Fruit fly (Drosophila melanogaster) whole organism, embryonic: ENCODE results near the gene CG44838.

Source experiments
- Ada2b ChIP-seq: fragments of 200-800 bp; sonication (Bioruptor generic); IDR thresholded peaks from 2 replicates; pipeline ENCODE4 v1.3.6; 2022; ENCODE audit warnings: missing biosample characterization, missing genetic modification characterization
- Aef1 ChIP-seq: fragments of 200-800 bp; sonication (Bioruptor generic); IDR thresholded peaks from 3 replicates; pipeline ENCODE4 v1.3.6; 2022; ENCODE audit warnings: missing biosample characterization, missing genetic modification characterization
- Atf3 ChIP-seq: fragments of 200-800 bp; sonication (Bioruptor generic); optimal IDR thresholded peaks from 3 replicates; lab custom pipeline; 2016; ENCODE audit warnings: missing biosample characterization, missing genetic modification characterization
- CG10431 ChIP-seq: fragments of 200-800 bp; sonication (Bioruptor generic); optimal IDR thresholded peaks from 3 replicates; lab custom pipeline; 2018; ENCODE audit warnings: missing biosample characterization, mild to moderate bottlenecking, missing genetic modification characterization
- CG11398 ChIP-seq: fragments of 200-800 bp; sonication (Bioruptor generic); optimal IDR thresholded peaks from 2 replicates; lab custom pipeline; 2016; ENCODE audit warnings: missing biosample characterization, missing genetic modification characterization
- CG11695 ChIP-seq: fragments of 200-800 bp; sonication (Bioruptor generic); IDR thresholded peaks from 3 replicates; pipeline ENCODE4 v1.3.6; 2022; ENCODE audit warnings: missing biosample characterization, missing genetic modification characterization
- CG13624 ChIP-seq: fragments of 200-800 bp; sonication (Bioruptor generic); optimal IDR thresholded peaks from 2 replicates; lab custom pipeline; 2016; ENCODE audit warnings: missing biosample characterization, missing genetic modification characterization
- CG13894 ChIP-seq: fragments of 200-800 bp; sonication (Bioruptor generic); optimal IDR thresholded peaks from 3 replicates; lab custom pipeline; 2018; ENCODE audit warnings: missing biosample characterization, mild to moderate bottlenecking, missing genetic modification characterization, moderate library complexity
- CG14014 ChIP-seq: fragments of 200-800 bp; sonication (Bioruptor generic); IDR thresholded peaks from 2 replicates; pipeline ENCODE4 v1.3.6; 2022; ENCODE audit warnings: missing biosample characterization, missing genetic modification characterization
- CG15479 ChIP-seq: fragments of 200-800 bp; sonication (Bioruptor generic); optimal IDR thresholded peaks from 3 replicates; lab custom pipeline; 2019; ENCODE audit warnings: missing biosample characterization, mild to moderate bottlenecking, missing genetic modification characterization, moderate library complexity
- CG16779 ChIP-seq: fragments of 200-800 bp; sonication (Bioruptor generic); IDR thresholded peaks from 2 replicates; pipeline ENCODE4 v1.3.6; 2022; ENCODE audit warnings: missing biosample characterization, missing genetic modification characterization
- CG1792 ChIP-seq: fragments of 200-800 bp; sonication (Bioruptor generic); optimal IDR thresholded peaks from 2 replicates; lab custom pipeline; 2016; ENCODE audit warnings: missing biosample characterization, missing genetic modification characterization
- CG3163 ChIP-seq: fragments of 200-800 bp; sonication (Bioruptor generic); optimal IDR thresholded peaks from 3 replicates; lab custom pipeline; 2016; ENCODE audit warnings: missing biosample characterization, missing genetic modification characterization
- CG3847 ChIP-seq: fragments of 200-800 bp; sonication (Bioruptor generic); IDR thresholded peaks from 2 replicates; pipeline ENCODE4 v1.3.6; 2022; ENCODE audit warnings: missing biosample characterization, missing genetic modification characterization
- CG42726 ChIP-seq: fragments of 200-800 bp; sonication (Bioruptor generic); IDR thresholded peaks from 2 replicates; pipeline ENCODE4 v1.3.6; 2022; ENCODE audit warnings: missing biosample characterization, missing genetic modification characterization; ENCODE audit not compliant: partially characterized antibody
- CG6654 ChIP-seq: fragments of 200-800 bp; sonication (Bioruptor generic); optimal IDR thresholded peaks from 2 replicates; lab custom pipeline; 2017; ENCODE audit warnings: missing biosample characterization, mild to moderate bottlenecking, missing genetic modification characterization
- CG6854 ChIP-seq: fragments of 200-800 bp; sonication (Bioruptor generic); optimal IDR thresholded peaks from 3 replicates; lab custom pipeline; 2017; ENCODE audit warnings: missing biosample characterization, mild to moderate bottlenecking, missing genetic modification characterization
- CG8478 ChIP-seq: fragments of >200 bp; optimal IDR thresholded peaks from 2 replicates; lab custom pipeline; 2018
- CHES-1-like ChIP-seq: fragments of 200-800 bp; sonication (Bioruptor generic); optimal IDR thresholded peaks from 2 replicates; lab custom pipeline; 2016; ENCODE audit warnings: missing biosample characterization, missing genetic modification characterization
- Dref ChIP-seq: fragments of 200-800 bp; sonication (Bioruptor generic); IDR thresholded peaks from 2 replicates; pipeline ENCODE4 v1.3.6; 2022; ENCODE audit warnings: missing biosample characterization, missing genetic modification characterization
- HmgD ChIP-seq: fragments of 200-800 bp; sonication (Bioruptor generic); optimal IDR thresholded peaks from 3 replicates; lab custom pipeline; 2016; ENCODE audit warnings: missing biosample characterization, missing genetic modification characterization
- Hr39 ChIP-seq: fragments of >200 bp; optimal IDR thresholded peaks from 2 replicates; lab custom pipeline; 2017
- Lim3 ChIP-seq: fragments of 200-800 bp; sonication (Bioruptor generic); IDR thresholded peaks from 2 replicates; pipeline ENCODE4 v1.3.6; 2022; ENCODE audit warnings: missing biosample characterization, missing genetic modification characterization
- Nf-YC ChIP-seq: fragments of 200-800 bp; optimal IDR thresholded peaks from 3 replicates; lab custom pipeline; 2019; ENCODE audit warnings: missing biosample characterization, mild to moderate bottlenecking, missing genetic modification characterization, moderate library complexity
- Oli ChIP-seq: fragments of 200-800 bp; sonication (Bioruptor generic); optimal IDR thresholded peaks from 2 replicates; lab custom pipeline; 2018; ENCODE audit warnings: missing biosample characterization, mild to moderate bottlenecking, missing genetic modification characterization, moderate library complexity
- Usf ChIP-seq: fragments of 200-800 bp; sonication (Bioruptor generic); optimal IDR thresholded peaks from 2 replicates; lab custom pipeline; 2017; ENCODE audit warnings: missing genotype, missing biosample characterization, missing genetic modification characterization
- YL-1 ChIP-seq: fragments of 200-800 bp; sonication (Bioruptor generic); optimal IDR thresholded peaks from 3 replicates; lab custom pipeline; 2017; ENCODE audit warnings: missing biosample characterization, mild to moderate bottlenecking, missing genetic modification characterization
- abd-A ChIP-seq: fragments of 200-800 bp; sonication (Bioruptor generic); optimal IDR thresholded peaks from 3 replicates; lab custom pipeline; 2019; ENCODE audit warnings: missing biosample characterization, mild to moderate bottlenecking, missing genetic modification characterization, moderate library complexity
- aop ChIP-seq: fragments of 200-800 bp; sonication (Bioruptor generic); IDR thresholded peaks from 2 replicates; pipeline ENCODE4 v1.3.6; 2022; ENCODE audit warnings: missing biosample characterization, missing genetic modification characterization
- ara ChIP-seq: fragments of 200-800 bp; sonication (Bioruptor generic); IDR thresholded peaks from 2 replicates; pipeline ENCODE4 v1.3.6; 2022; ENCODE audit warnings: missing biosample characterization, missing genetic modification characterization
- corto ChIP-seq: fragments of 200-800 bp; sonication (Bioruptor generic); optimal IDR thresholded peaks from 2 replicates; lab custom pipeline; 2016; ENCODE audit warnings: missing biosample characterization, mild to moderate bottlenecking, missing genetic modification characterization, moderate library complexity
- dmrt99B ChIP-seq: fragments of 200-800 bp; sonication (Bioruptor generic); optimal IDR thresholded peaks from 2 replicates; lab custom pipeline; 2018; ENCODE audit warnings: missing biosample characterization, mild to moderate bottlenecking, missing genetic modification characterization, moderate library complexity
- exex ChIP-seq: fragments of 200-800 bp; sonication (Bioruptor generic); optimal IDR thresholded peaks from 4 replicates; lab custom pipeline; 2018; ENCODE audit warnings: missing biosample characterization, mild to moderate bottlenecking, missing genetic modification characterization, moderate library complexity
- gcm ChIP-seq: fragments of 200-800 bp; sonication (Bioruptor generic); optimal IDR thresholded peaks from 2 replicates; lab custom pipeline; 2019; ENCODE audit warnings: missing biosample characterization, mild to moderate bottlenecking, missing genetic modification characterization, moderate library complexity
- gsb-n ChIP-seq: fragments of 200-800 bp; sonication (Bioruptor generic); optimal IDR thresholded peaks from 3 replicates; lab custom pipeline; 2018; ENCODE audit warnings: missing biosample characterization, mild to moderate bottlenecking, missing genetic modification characterization
- hkb ChIP-seq, 2 experiments: fragments of 200-800 bp in 1 of 2; fragments of >200 bp in 1 of 2; sonication (Bioruptor generic) in 1 of 2; IDR thresholded peaks in 1 of 2; optimal IDR thresholded peaks in 1 of 2; 2 replicates each; pipeline versions ENCODE4 v1.3.6 to Lab custom; 2017 to 2022; ENCODE audit warnings: missing biosample characterization in 1 of 2, missing genetic modification characterization in 1 of 2
- klu ChIP-seq: fragments of 200-800 bp; sonication (Bioruptor generic); IDR thresholded peaks from 2 replicates; pipeline ENCODE4 v1.3.6; 2022; ENCODE audit warnings: missing biosample characterization, missing genetic modification characterization
- maf-S ChIP-seq: fragments of 200-800 bp; sonication (Bioruptor generic); optimal IDR thresholded peaks from 2 replicates; lab custom pipeline; 2016; ENCODE audit warnings: missing biosample characterization, missing genetic modification characterization
- nmo ChIP-seq: fragments of 200-800 bp; sonication (Bioruptor generic); optimal IDR thresholded peaks from 2 replicates; lab custom pipeline; 2018; ENCODE audit warnings: missing biosample characterization, mild to moderate bottlenecking, missing genetic modification characterization, moderate library complexity
- nom ChIP-seq: fragments of 200-800 bp; sonication (Bioruptor generic); optimal IDR thresholded peaks from 2 replicates; lab custom pipeline; 2017; ENCODE audit warnings: missing biosample characterization, missing genetic modification characterization, mild to moderate bottlenecking, moderate library complexity, missing genetic modification reagents
- odd ChIP-seq: fragments of 200-800 bp; sonication (Bioruptor generic); optimal IDR thresholded peaks from 2 replicates; lab custom pipeline; 2017; ENCODE audit warnings: missing biosample characterization, mild to moderate bottlenecking, missing genetic modification characterization
- pan ChIP-seq, 4 experiments: fragments of >200 bp in 3 of 4; fragments of 200-800 bp in 1 of 4; sonication (Bioruptor generic) in 1 of 4; optimal IDR thresholded peaks in 3 of 4; IDR thresholded peaks in 1 of 4; 2 replicates each; pipeline versions ENCODE4 v1.3.6 to Lab custom; 2017 to 2022; ENCODE audit warnings: missing biosample characterization in 2 of 4, missing genetic modification characterization in 2 of 4, mixed read lengths in 1 of 4
- pita ChIP-seq: fragments of 200-800 bp; sonication (Bioruptor generic); optimal IDR thresholded peaks from 2 replicates; lab custom pipeline; 2017; ENCODE audit warnings: missing biosample characterization, mild to moderate bottlenecking, missing genetic modification characterization
- prd ChIP-seq, 3 experiments: fragments of >200 bp in 2 of 3; fragments of 200-800 bp in 1 of 3; sonication (Bioruptor generic) in 1 of 3; optimal IDR thresholded peaks in 2 of 3; IDR thresholded peaks in 1 of 3; 2 replicates in 2 of 3; 3 replicates in 1 of 3; pipeline versions ENCODE4 v1.3.6 to Lab custom; 2017 to 2022; ENCODE audit warnings: missing biosample characterization in 1 of 3, missing genetic modification characterization in 1 of 3
- pros ChIP-seq: fragments of 200-800 bp; sonication (Bioruptor generic); optimal IDR thresholded peaks from 3 replicates; lab custom pipeline; 2019; ENCODE audit warnings: missing biosample characterization, mild to moderate bottlenecking, missing genetic modification characterization, moderate library complexity
- ranshi ChIP-seq: fragments of 200-800 bp; sonication (Bioruptor generic); IDR thresholded peaks from 2 replicates; pipeline ENCODE4 v1.3.6; 2022; ENCODE audit warnings: missing biosample characterization, missing genetic modification characterization
- salm ChIP-seq: fragments of 200-800 bp; sonication (Bioruptor generic); optimal IDR thresholded peaks from 2 replicates; lab custom pipeline; 2018; ENCODE audit warnings: missing biosample characterization, mild to moderate bottlenecking, missing genetic modification characterization
- sens ChIP-seq: fragments of 200-800 bp; sonication (Bioruptor generic); peaks from one replicate; lab custom pipeline; 2016; ENCODE audit warnings: missing biosample characterization, missing genetic modification characterization
- tgo ChIP-seq: fragments of 200-800 bp; sonication (Bioruptor generic); IDR thresholded peaks from 3 replicates; pipeline ENCODE4 v1.3.6; 2022; ENCODE audit warnings: missing biosample characterization, missing genetic modification characterization
- wor ChIP-seq: fragments of 200-800 bp; sonication (Bioruptor generic); IDR thresholded peaks from 2 replicates; pipeline ENCODE4 v1.3.6; 2022; ENCODE audit warnings: missing biosample characterization, missing genetic modification characterization

Gene CG44838

DNA sequence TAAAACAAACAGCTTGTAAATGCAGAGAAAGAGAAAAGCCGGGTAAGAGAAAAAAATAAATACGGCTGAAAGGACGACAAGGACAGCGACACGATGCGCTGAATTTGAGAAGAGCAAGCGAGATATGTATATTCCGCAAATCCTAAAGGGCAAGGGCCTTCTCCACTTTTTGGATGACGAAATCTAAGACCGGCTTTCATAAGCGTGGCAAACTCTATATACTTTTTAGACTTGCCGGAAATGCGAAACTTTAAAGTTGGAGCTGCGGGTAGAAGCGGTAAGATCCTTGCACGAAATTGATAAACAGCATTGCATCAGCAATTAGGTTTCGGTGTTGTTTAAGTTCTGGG is 44.8 kb downstream of the CG44838 start (continued):
- TF ChIP-seq CG13894 (tag; lab: Kevin White, UChicago) (peak; percentile 29), aop (GFP tag; lab: Robert Waterston, UW) (no peak), odd (no peak), gsb-n (tag; lab: Kevin White, UChicago) (no peak), pita (GFP tag; lab: Kevin White, UChicago) (no peak), Lim3 (GFP tag; lab: Robert Waterston, UW) (no peak), CG6654 (GFP tag; lab: Kevin White, UChicago) (no peak), Aef1 (GFP tag; lab: Robert Waterston, UW) (no peak), prd (optimal IDR thresholded peaks at IDR 0.05; lab: Kevin White, UChicago) (no peak), prd (GFP tag; IDR thresholded peaks at IDR 0.05; lab: Robert Waterston, UW) (no peak), CG6854 (GFP tag; lab: Kevin White, UChicago) (no peak), Ada2b (GFP tag; lab: Robert Waterston, UW) (no peak), Hr39 (no peak), ranshi (no peak), CG11398 (GFP tag; lab: Kevin White, UChicago) (no peak), CG14014 (GFP tag; lab: Robert Waterston, UW) (no peak), gcm (GFP tag; lab: Kevin White, UChicago) (no peak), sens (GFP tag; lab: Kevin White, UChicago) (peak; percentile 26), Atf3 (no peak), Nf-YC (tag; lab: Kevin White, UChicago) (no peak), pan (optimal IDR thresholded peaks at IDR 0.05; lab: Kevin White, UChicago) (no peak), pan (GFP tag; optimal IDR thresholded peaks at IDR 0.05 in 1 of 2, IDR thresholded peaks at IDR 0.05 in 1 of 2) (no peak), ara (GFP tag; lab: Robert Waterston, UW) (no peak), Usf (GFP tag; lab: Kevin White, UChicago) (no peak), pros (GFP tag; lab: Kevin White, UChicago) (no peak), wor (GFP tag; lab: Robert Waterston, UW) (no peak), HmgD (GFP tag; lab: Kevin White, UChicago) (no peak), maf-S (no peak), CG3163 (GFP tag; lab: Kevin White, UChicago) (peak; percentile 83)
- TF ChIP-seq, all 482 proteins: peak for 8

DNA sequence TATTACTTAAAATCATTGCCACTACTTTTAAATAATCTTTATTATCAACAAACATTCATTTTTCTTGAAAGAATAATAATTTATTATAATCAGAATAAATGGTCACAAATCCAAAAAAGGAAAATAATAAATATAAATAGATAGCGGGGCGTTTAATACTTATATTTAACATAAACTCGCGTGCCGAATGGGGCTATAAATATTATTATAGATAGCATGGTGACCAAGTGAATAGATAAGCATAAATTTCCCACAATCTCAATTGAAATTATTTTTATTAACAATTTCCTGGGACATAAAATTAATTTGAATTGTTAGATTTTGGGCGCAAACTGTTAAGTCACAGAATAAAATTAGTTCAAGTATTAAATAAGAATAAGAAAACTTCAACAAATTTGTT is 45.6 kb downstream of the CG44838 start:
- no peak for TF ChIP-seq corto
- peak; percentile 64 for TF ChIP-seq exex (tag; lab: Kevin White, UChicago)

DNA sequence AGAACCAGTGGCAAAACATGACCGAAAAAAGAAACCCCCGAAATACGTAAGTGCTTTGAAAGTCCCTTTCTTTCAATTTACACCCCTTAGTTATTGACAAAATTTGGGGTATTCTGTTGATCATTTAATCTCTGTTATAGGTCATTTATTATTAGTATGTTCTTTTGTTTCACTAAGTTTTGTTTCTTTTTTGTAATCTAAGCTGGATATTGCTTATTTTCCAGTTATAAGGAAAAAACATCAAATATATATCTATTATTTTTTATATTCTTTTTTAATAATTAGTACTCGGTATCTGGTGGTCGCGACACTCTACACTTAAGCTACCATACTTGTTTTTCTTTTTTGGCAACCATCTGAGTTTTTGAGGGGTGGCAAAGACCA is 47.8 kb downstream of the CG44838 start:
- TF ChIP-seq CHES-1-like (GFP tag; lab: Kevin White, UChicago) = no peak
- TF ChIP-seq nom = no peak
- TF ChIP-seq YL-1 = no peak
- TF ChIP-seq CG15479 (GFP tag; lab: Kevin White, UChicago) = no peak
- no peak for TF ChIP-seq abd-A (tag; lab: Kevin White, UChicago)
- no peak for TF ChIP-seq hkb (optimal IDR thresholded peaks at IDR 0.05; lab: Kevin White, UChicago)
- peak; percentile 54 for TF ChIP-seq hkb (GFP tag; IDR thresholded peaks at IDR 0.05; lab: Robert Waterston, UW)
- no peak for TF ChIP-seq CG42726 (GFP tag; lab: Robert Waterston, UW)
- TF ChIP-seq tgo (GFP tag; lab: Robert Waterston, UW) = peak; percentile 32; the same call in 1 of the 3 replicates
- TF ChIP-seq salm = peak; percentile 56
- TF ChIP-seq CG3847 (GFP tag; lab: Robert Waterston, UW) = no peak
- TF ChIP-seq Hr39 = no peak
- TF ChIP-seq CG13624 (GFP tag; lab: Kevin White, UChicago) = no peak
- no peak for TF ChIP-seq CG10431 (GFP tag; lab: Kevin White, UChicago)
- TF ChIP-seq CG11695 (GFP tag; lab: Robert Waterston, UW) = 0 out of 3 replicates have a peak, but pooled peaks have one; percentile 13
- no peak for TF ChIP-seq CG8478 (lab: Kevin White, UChicago)
- TF ChIP-seq Dref = no peak
- TF ChIP-seq dmrt99B (tag; lab: Kevin White, UChicago) = peak; percentile 80
- peak; percentile 71 for TF ChIP-seq nmo (GFP tag; lab: Kevin White, UChicago)
- no peak for TF ChIP-seq CG1792
- no peak for TF ChIP-seq klu
- no peak for TF ChIP-seq CG16779 (GFP tag; lab: Robert Waterston, UW)
- peak; percentile 60 for TF ChIP-seq Oli (tag; lab: Kevin White, UChicago)
